Fruit fly (Drosophila melanogaster): Measurements from ENCODE around the gene CtsK1.

The CtsK1 gene

DNA sequence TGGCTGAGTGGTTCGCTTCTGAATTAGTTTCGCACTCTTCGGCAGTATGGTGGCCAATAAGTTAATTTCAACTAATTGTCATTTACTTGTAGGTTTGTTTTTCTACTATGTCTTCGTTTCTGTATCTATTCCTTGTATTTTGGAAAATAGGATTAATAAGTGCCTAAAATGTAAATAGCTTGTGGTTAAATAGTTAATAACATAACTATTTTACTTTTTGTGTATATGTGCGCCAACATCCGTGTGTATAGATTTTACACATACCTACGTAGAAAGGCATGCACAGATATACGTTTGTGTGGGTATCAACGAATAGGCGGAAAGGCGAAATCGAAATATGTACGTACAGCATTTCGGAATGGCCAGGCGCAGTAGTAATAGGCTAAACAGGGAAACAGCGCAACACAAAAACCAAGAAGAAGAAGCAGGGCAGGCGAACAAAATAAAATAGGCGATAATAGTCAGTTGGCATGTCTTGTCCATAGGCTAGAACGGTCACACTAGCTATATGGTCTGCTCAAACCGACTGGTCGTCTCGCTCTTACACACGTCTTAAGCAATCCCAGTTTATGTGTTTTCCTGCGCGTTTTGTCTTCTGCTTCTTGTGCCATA lies 8.6 kb downstream of the CtsK1 start:
- TF ChIP-seq sage (GFP tag; optimal IDR thresholded peaks at IDR 0.05) (peak; percentile 28), Dif (GFP tag; optimal IDR thresholded peaks at IDR 0.05; ENCODE audit: partially characterized antibody) (peak; percentile 32), Hnf4 (GFP tag; optimal IDR thresholded peaks at IDR 0.05) (no peak), br (GFP tag; optimal IDR thresholded peaks at IDR 0.05) (peak; percentile 21), psq (GFP tag; optimal IDR thresholded peaks at IDR 0.05) (peak; percentile 100), Jra (GFP tag; optimal IDR thresholded peaks at IDR 0.05) (peak; percentile 30), Rel (GFP tag; optimal IDR thresholded peaks at IDR 0.05) (no peak), Rel (tag; optimal IDR thresholded peaks at IDR 0.05) (peak; percentile 47), Dfd (GFP tag; optimal IDR thresholded peaks at IDR 0.05) (no peak), Vsx2 (GFP tag; optimal IDR thresholded peaks at IDR 0.05; ENCODE audit: partially characterized antibody) (no peak), dsf (GFP tag; optimal IDR thresholded peaks at IDR 0.05; ENCODE audit: borderline replicate concordance) (no peak), woc (GFP tag; optimal IDR thresholded peaks at IDR 0.05) (no peak), CrebA (GFP tag; optimal IDR thresholded peaks at IDR 0.05; ENCODE audit: borderline replicate concordance) (no peak)

- TF ChIP-seq psq (GFP tag; optimal IDR thresholded peaks at IDR 0.05) (no peak), jim (GFP tag; optimal IDR thresholded peaks at IDR 0.05) (peak; percentile 74), Dfd (GFP tag; optimal IDR thresholded peaks at IDR 0.05) (no peak), Rel (GFP tag; optimal IDR thresholded peaks at IDR 0.05) (no peak), Rel (tag; optimal IDR thresholded peaks at IDR 0.05) (peak; percentile 4), Vsx2 (GFP tag; optimal IDR thresholded peaks at IDR 0.05; ENCODE audit: partially characterized antibody) (no peak), Hr78 (GFP tag; optimal IDR thresholded peaks at IDR 0.05) (no peak), fru (GFP tag; optimal IDR thresholded peaks at IDR 0.05) (peak; percentile 28), Abd-B (GFP tag; optimal IDR thresholded peaks at IDR 0.05) (no peak)
Observed at dm6 chr3L:14003297-14004040, 9.4 kb downstream of the CtsK1 start.

DNA sequence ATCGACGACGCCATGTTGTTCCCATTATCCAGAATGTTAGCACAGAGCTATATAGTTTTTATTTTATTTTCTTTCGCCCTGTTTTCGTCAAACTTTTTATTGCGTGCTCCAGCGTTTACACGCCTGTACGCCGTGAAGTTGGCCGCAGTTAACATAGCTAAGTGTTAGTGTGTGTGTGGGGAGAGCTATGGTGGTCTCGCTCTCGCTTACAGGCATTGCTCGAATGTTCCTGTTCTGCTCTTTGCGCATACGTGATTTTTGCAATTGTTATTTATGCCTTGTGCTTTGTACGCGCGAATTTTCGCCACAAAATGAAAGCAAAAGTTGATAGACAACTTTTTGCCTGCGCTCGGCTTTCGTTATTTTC lies 10.0 kb downstream of the CtsK1 start:
- TF ChIP-seq HLH106 (tag; optimal IDR thresholded peaks at IDR 0.05) = peak; percentile 15
- peak; percentile 7 for TF ChIP-seq brk (GFP tag; optimal IDR thresholded peaks at IDR 0.05)
- peak; percentile 100 for TF ChIP-seq psq (GFP tag; optimal IDR thresholded peaks at IDR 0.05)
- TF ChIP-seq rgr (GFP tag; optimal IDR thresholded peaks at IDR 0.05) = peak; percentile 30
- TF ChIP-seq CG32264 (GFP tag; optimal IDR thresholded peaks at IDR 0.05) = no peak
- TF ChIP-seq Dfd (GFP tag; optimal IDR thresholded peaks at IDR 0.05) = no peak
- peak; percentile 21 for TF ChIP-seq fru (GFP tag; optimal IDR thresholded peaks at IDR 0.05)
- TF ChIP-seq CG9705 (GFP tag; optimal IDR thresholded peaks at IDR 0.05) = no peak
- TF ChIP-seq Dif (GFP tag; optimal IDR thresholded peaks at IDR 0.05; ENCODE audit: partially characterized antibody) = peak; percentile 59
- no peak for TF ChIP-seq Myc (optimal IDR thresholded peaks at IDR 0.05)
- no peak for TF ChIP-seq Rel (GFP tag; optimal IDR thresholded peaks at IDR 0.05)
- peak; percentile 54 for TF ChIP-seq Rel (tag; optimal IDR thresholded peaks at IDR 0.05)
- peak; percentile 5 for TF ChIP-seq br (GFP tag; optimal IDR thresholded peaks at IDR 0.05)
- TF ChIP-seq Mio (GFP tag; optimal IDR thresholded peaks at IDR 0.05) = no peak
- peak; percentile 7 for TF ChIP-seq dmrt93B (GFP tag; optimal IDR thresholded peaks at IDR 0.05)
- no peak for TF ChIP-seq lola (GFP tag; optimal IDR thresholded peaks at IDR 0.05)
- no peak for TF ChIP-seq pan (optimal IDR thresholded peaks at IDR 0.05)
- TF ChIP-seq Sp1 (GFP tag; optimal IDR thresholded peaks at IDR 0.05) = peak; percentile 48
- no peak for TF ChIP-seq N (GFP tag; optimal IDR thresholded peaks at IDR 0.05)

- TF ChIP-seq Dif (GFP tag; optimal IDR thresholded peaks at IDR 0.05; ENCODE audit: partially characterized antibody) = no peak
- peak; percentile 96 to 99 for TF ChIP-seq foxo (GFP tag; optimal IDR thresholded peaks at IDR 0.05)
- TF ChIP-seq lola (GFP tag; optimal IDR thresholded peaks at IDR 0.05) = no peak
- peak; percentile 99 for TF ChIP-seq OdsH (GFP tag; optimal IDR thresholded peaks at IDR 0.05)
- no peak for TF ChIP-seq usp (GFP tag; optimal IDR thresholded peaks at IDR 0.05)
- TF ChIP-seq brk (GFP tag; optimal IDR thresholded peaks at IDR 0.05) = no peak
- no peak for TF ChIP-seq GATAd (GFP tag; optimal IDR thresholded peaks at IDR 0.05)
- TF ChIP-seq Hr78 (GFP tag; optimal IDR thresholded peaks at IDR 0.05) = no peak
- peak; percentile 96 for TF ChIP-seq dmrt93B (GFP tag; optimal IDR thresholded peaks at IDR 0.05)
- TF ChIP-seq Sp1 (GFP tag; optimal IDR thresholded peaks at IDR 0.05) = peak; percentile 95
- TF ChIP-seq dl (GFP tag; optimal IDR thresholded peaks at IDR 0.05; ENCODE audit: insufficient read depth in 1 of 2, partially characterized antibody in 2 of 2) = no peak
- TF ChIP-seq Rel (GFP tag; optimal IDR thresholded peaks at IDR 0.05) = peak; percentile 91
- peak; percentile 95 for TF ChIP-seq Rel (tag; optimal IDR thresholded peaks at IDR 0.05)
- peak; percentile 99 for TF ChIP-seq h (GFP tag; optimal IDR thresholded peaks at IDR 0.05)
- TF ChIP-seq rgr (GFP tag; optimal IDR thresholded peaks at IDR 0.05) = peak; percentile 99
- no peak for TF ChIP-seq CrebA (GFP tag; optimal IDR thresholded peaks at IDR 0.05; ENCODE audit: borderline replicate concordance)
- no peak for TF ChIP-seq Jra (GFP tag; optimal IDR thresholded peaks at IDR 0.05)
- peak; percentile 94 for TF ChIP-seq woc (GFP tag; optimal IDR thresholded peaks at IDR 0.05)
- no peak for TF ChIP-seq pan (optimal IDR thresholded peaks at IDR 0.05)
- TF ChIP-seq sage (GFP tag; optimal IDR thresholded peaks at IDR 0.05) = no peak
- TF ChIP-seq Abd-B (GFP tag; optimal IDR thresholded peaks at IDR 0.05) = no peak
- TF ChIP-seq tai (GFP tag; optimal IDR thresholded peaks at IDR 0.05) = no peak
- no peak for TF ChIP-seq Dfd (GFP tag; optimal IDR thresholded peaks at IDR 0.05)
- peak; percentile 90 for TF ChIP-seq HLH106 (tag; optimal IDR thresholded peaks at IDR 0.05)
- no peak for TF ChIP-seq Myc (optimal IDR thresholded peaks at IDR 0.05)
- TF ChIP-seq psq (GFP tag; optimal IDR thresholded peaks at IDR 0.05) = peak; percentile 97
- TF ChIP-seq jim (GFP tag; optimal IDR thresholded peaks at IDR 0.05) = peak; percentile 41
- no peak for TF ChIP-seq N (GFP tag; optimal IDR thresholded peaks at IDR 0.05)
- peak; percentile 99 for TF ChIP-seq ey (GFP tag; optimal IDR thresholded peaks at IDR 0.05)
- peak; percentile 99 for TF ChIP-seq br (GFP tag; optimal IDR thresholded peaks at IDR 0.05)
- TF ChIP-seq CG9705 (GFP tag; optimal IDR thresholded peaks at IDR 0.05) = peak; percentile 82
- peak; percentile 99 for TF ChIP-seq fru (GFP tag; optimal IDR thresholded peaks at IDR 0.05)
- TF ChIP-seq Hnf4 (GFP tag; optimal IDR thresholded peaks at IDR 0.05) = no peak
Observed at dm6 chr3L:14004963-14005458, 11.0 kb downstream of the CtsK1 start.

Measured in whole organism, wandering third instar larva.